Fruit fly (Drosophila melanogaster) whole organism, prepupa: Measurements from ENCODE around the gene CG9040.

Experiments used
- Blimp-1 ChIP-seq: fragments of 200-800 bp; sonication (Bioruptor generic); optimal IDR thresholded peaks from 3 replicates; lab custom pipeline; 2017; ENCODE audit warnings: missing biosample characterization, missing genetic modification characterization, mild to moderate bottlenecking, moderate library complexity, missing genetic modification reagents
- CG10631 ChIP-seq: fragments of 200-800 bp; sonication (Bioruptor generic); optimal IDR thresholded peaks from 2 replicates; lab custom pipeline; 2016; ENCODE audit warnings: missing biosample characterization, missing genetic modification characterization
- CG10669 ChIP-seq: fragments of 200-800 bp; sonication (Bioruptor generic); optimal IDR thresholded peaks from 3 replicates; lab custom pipeline; 2018; ENCODE audit warnings: missing biosample characterization, mild to moderate bottlenecking, missing genetic modification characterization, moderate library complexity
- CG11294 ChIP-seq: fragments of 200-800 bp; sonication (Bioruptor generic); IDR thresholded peaks from 2 replicates; pipeline ENCODE4 v1.3.6; 2022; ENCODE audit warnings: missing biosample characterization, missing genetic modification characterization
- CG11762 ChIP-seq: fragments of 200-800 bp; sonication (Bioruptor generic); optimal IDR thresholded peaks from 3 replicates; lab custom pipeline; 2016; ENCODE audit warnings: missing biosample characterization, missing genetic modification characterization; ENCODE audit not compliant: insufficient read depth
- CG15336 ChIP-seq: fragments of 200-800 bp; sonication (Bioruptor generic); IDR thresholded peaks from 2 replicates; pipeline ENCODE4 v1.3.6; 2022; ENCODE audit warnings: missing biosample characterization, missing genetic modification characterization
- CG3032 ChIP-seq: fragments of 200-800 bp; optimal IDR thresholded peaks from 2 replicates; lab custom pipeline; 2019; ENCODE audit warnings: missing biosample characterization, mild to moderate bottlenecking, missing genetic modification characterization, moderate library complexity
- CG32006 ChIP-seq: fragments of 200-800 bp; sonication (Bioruptor generic); optimal IDR thresholded peaks from 3 replicates; lab custom pipeline; 2017; ENCODE audit warnings: missing biosample characterization, mild to moderate bottlenecking, missing genetic modification characterization
- CG34406 ChIP-seq: fragments of 200-800 bp; sonication (Bioruptor generic); optimal IDR thresholded peaks from 3 replicates; lab custom pipeline; 2016; ENCODE audit warnings: missing biosample characterization, missing genetic modification characterization
- CG3919 ChIP-seq: fragments of 200-800 bp; sonication (Bioruptor generic); optimal IDR thresholded peaks from 3 replicates; lab custom pipeline; 2016; ENCODE audit warnings: missing biosample characterization, missing genetic modification characterization
- CG6163 ChIP-seq: fragments of 200-800 bp; sonication (Bioruptor generic); IDR thresholded peaks from 3 replicates; pipeline ENCODE4 v1.3.6; 2022; ENCODE audit warnings: missing biosample characterization, missing genetic modification characterization
- CG6792 ChIP-seq: fragments of 200-800 bp; sonication (Bioruptor generic); optimal IDR thresholded peaks from 3 replicates; lab custom pipeline; 2016; ENCODE audit warnings: missing biosample characterization, missing genetic modification characterization
- CG6808 ChIP-seq: fragments of 200-800 bp; sonication (Bioruptor generic); optimal IDR thresholded peaks from 3 replicates; lab custom pipeline; 2017; ENCODE audit warnings: missing biosample characterization, missing genetic modification characterization, mild to moderate bottlenecking, moderate library complexity, missing genetic modification reagents
- CG7368 ChIP-seq: fragments of 200-800 bp; sonication (Bioruptor generic); optimal IDR thresholded peaks from 3 replicates; lab custom pipeline; 2016; ENCODE audit warnings: missing biosample characterization, missing genetic modification characterization
- CG8319 ChIP-seq: fragments of 200-800 bp; sonication (Bioruptor generic); optimal IDR thresholded peaks from 3 replicates; lab custom pipeline; 2016; ENCODE audit warnings: missing biosample characterization, missing genetic modification characterization
- CG8632 ChIP-seq: fragments of 200-800 bp; sonication (Bioruptor generic); optimal IDR thresholded peaks from 3 replicates; lab custom pipeline; 2016; ENCODE audit warnings: missing biosample characterization, missing genetic modification characterization
- CG9139 ChIP-seq: fragments of 200-800 bp; sonication (Bioruptor generic); optimal IDR thresholded peaks from 3 replicates; lab custom pipeline; 2017; ENCODE audit warnings: missing biosample characterization, mild to moderate bottlenecking, missing genetic modification characterization
- Eip75B ChIP-seq: fragments of 200-800 bp; sonication (Bioruptor generic); optimal IDR thresholded peaks from 3 replicates; lab custom pipeline; 2016; ENCODE audit warnings: missing biosample characterization, missing genetic modification characterization
- Eip78C ChIP-seq: fragments of 200-800 bp; sonication (Bioruptor generic); peaks from one replicate; lab custom pipeline; 2016; ENCODE audit warnings: missing biosample characterization, missing genetic modification characterization
- Eip93F ChIP-seq: fragments of 200-800 bp; sonication (Bioruptor generic); optimal IDR thresholded peaks from 2 replicates; lab custom pipeline; 2016; ENCODE audit warnings: missing biosample characterization, mild to moderate bottlenecking, missing genetic modification characterization
- Ets96B ChIP-seq: fragments of 200-800 bp; optimal IDR thresholded peaks from 2 replicates; lab custom pipeline; 2019; ENCODE audit warnings: missing biosample characterization, mild to moderate bottlenecking, missing genetic modification characterization, moderate library complexity
- Gug ChIP-seq: fragments of 200-800 bp; sonication (Bioruptor generic); IDR thresholded peaks from 2 replicates; pipeline ENCODE4 v1.3.6; 2022; ENCODE audit warnings: missing biosample characterization, missing genetic modification characterization
- Hr38 ChIP-seq: sonication (Bioruptor generic); optimal IDR thresholded peaks from 2 replicates; lab custom pipeline; 2016; ENCODE audit warnings: missing biosample characterization, missing genetic modification characterization
- Hr39 ChIP-seq: fragments of 200-800 bp; sonication (Bioruptor generic); optimal IDR thresholded peaks from 2 replicates; lab custom pipeline; 2016; ENCODE audit warnings: missing biosample characterization, missing genetic modification characterization
- Hr4 ChIP-seq: fragments of 200-800 bp; sonication (Bioruptor generic); optimal IDR thresholded peaks from 3 replicates; lab custom pipeline; 2016; ENCODE audit warnings: missing biosample characterization, missing genetic modification characterization
- Lpt ChIP-seq: fragments of 200-800 bp; sonication (Bioruptor generic); optimal IDR thresholded peaks from 3 replicates; lab custom pipeline; 2016; ENCODE audit warnings: missing biosample characterization, missing genetic modification characterization
- Met ChIP-seq: fragments of 200-800 bp; sonication (Bioruptor generic); optimal IDR thresholded peaks from 3 replicates; lab custom pipeline; 2016; ENCODE audit warnings: missing biosample characterization, missing genetic modification characterization
- OdsH ChIP-seq: fragments of 200-800 bp; sonication (Bioruptor generic); optimal IDR thresholded peaks from 3 replicates; lab custom pipeline; 2016; ENCODE audit warnings: missing biosample characterization, missing genetic modification characterization
- Sox14 ChIP-seq: fragments of 200-800 bp; sonication (Bioruptor generic); optimal IDR thresholded peaks from 3 replicates; lab custom pipeline; 2016; ENCODE audit warnings: missing biosample characterization, missing genetic modification characterization
- Sox15 ChIP-seq: fragments of 200-800 bp; sonication (Bioruptor generic); optimal IDR thresholded peaks from 3 replicates; lab custom pipeline; 2016; ENCODE audit warnings: missing biosample characterization, missing genetic modification characterization
- achi ChIP-seq: fragments of 200-800 bp; sonication (Bioruptor generic); optimal IDR thresholded peaks from 3 replicates; lab custom pipeline; 2016; ENCODE audit warnings: missing biosample characterization, missing genetic modification characterization
- acj6 ChIP-seq: fragments of 200-800 bp; sonication (Bioruptor generic); optimal IDR thresholded peaks from 3 replicates; lab custom pipeline; 2016; ENCODE audit warnings: missing biosample characterization, missing genetic modification characterization
- cyc ChIP-seq: fragments of 200-800 bp; sonication (Bioruptor generic); optimal IDR thresholded peaks from 3 replicates; lab custom pipeline; 2016; ENCODE audit warnings: missing biosample characterization, missing genetic modification characterization
- dsx ChIP-seq: fragments of 200-800 bp; optimal IDR thresholded peaks from 3 replicates; lab custom pipeline; 2019; ENCODE audit warnings: missing biosample characterization, mild to moderate bottlenecking, missing genetic modification characterization, moderate library complexity; ENCODE audit not compliant: poor library complexity, severe bottlenecking
- eg ChIP-seq: fragments of 200-800 bp; sonication (Bioruptor generic); IDR thresholded peaks from 3 replicates; pipeline ENCODE4 v1.3.6; 2022; ENCODE audit warnings: missing biosample characterization, missing genetic modification characterization
- esn ChIP-seq: fragments of 200-800 bp; sonication (Bioruptor generic); optimal IDR thresholded peaks from 2 replicates; lab custom pipeline; 2016; ENCODE audit warnings: missing biosample characterization, mild to moderate bottlenecking, missing genetic modification characterization, moderate library complexity
- net ChIP-seq: fragments of 200-800 bp; sonication (Bioruptor generic); optimal IDR thresholded peaks from 3 replicates; lab custom pipeline; 2016; ENCODE audit warnings: missing biosample characterization, missing genetic modification characterization
- pdm3 ChIP-seq: fragments of 200-800 bp; sonication (Bioruptor generic); optimal IDR thresholded peaks from 3 replicates; lab custom pipeline; 2016; ENCODE audit warnings: missing biosample characterization, missing genetic modification characterization
- salr ChIP-seq, 2 experiments: fragments of 200-800 bp; sonication (Bioruptor generic); optimal IDR thresholded peaks; 3 replicates each; lab custom pipeline; 2016 to 2018; ENCODE audit warnings: missing biosample characterization in 2 of 2, missing genetic modification characterization in 2 of 2, mild to moderate bottlenecking in 1 of 2
- ss ChIP-seq, 2 experiments: fragments of 200-800 bp; sonication (Bioruptor generic); optimal IDR thresholded peaks; 2 replicates in 1 of 2; 3 replicates in 1 of 2; lab custom pipeline; 2017 to 2018; ENCODE audit warnings: mild to moderate bottlenecking in 2 of 2, missing biosample characterization in 2 of 2, missing genetic modification characterization in 2 of 2, moderate library complexity in 1 of 2
- topi ChIP-seq: fragments of 200-800 bp; sonication (Bioruptor generic); optimal IDR thresholded peaks from 3 replicates; lab custom pipeline; 2016; ENCODE audit warnings: missing biosample characterization, missing genetic modification characterization
- vri ChIP-seq: fragments of 200-800 bp; sonication (Bioruptor generic); optimal IDR thresholded peaks from 3 replicates; lab custom pipeline; 2016; ENCODE audit warnings: missing biosample characterization, mild to moderate bottlenecking, missing genetic modification characterization

The CG9040 gene

DNA sequence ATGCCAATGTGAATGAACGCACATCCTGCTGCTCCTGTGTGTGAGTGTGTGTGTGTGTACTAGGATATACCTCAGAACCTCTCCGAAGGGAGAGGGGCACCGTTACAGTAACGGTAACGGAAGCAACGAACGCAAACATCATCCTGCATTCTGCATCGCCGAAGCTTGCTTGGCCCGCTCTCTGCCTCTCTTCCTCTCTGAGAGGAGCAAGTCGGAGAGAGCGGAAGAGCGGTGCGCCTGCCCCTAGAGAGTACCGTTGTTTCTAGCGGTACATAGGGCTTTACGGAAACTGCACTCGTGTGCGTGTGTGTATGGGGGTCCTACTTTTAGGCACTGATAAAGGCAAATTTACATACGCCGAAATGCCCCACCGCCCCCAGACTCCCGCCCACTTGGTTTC lies 3.6 kb downstream of the CG9040 start:
- TF ChIP-seq Lpt (GFP tag; lab: Kevin White, UChicago) (no peak), CG11762 (no peak), Hr4 (no peak), CG8632 (no peak), CG8319 (GFP tag; lab: Kevin White, UChicago) (no peak), Sox14 (GFP tag; lab: Kevin White, UChicago) (no peak), OdsH (GFP tag; lab: Kevin White, UChicago) (no peak), Ets96B (tag; lab: Kevin White, UChicago) (no peak), Hr38 (GFP tag; lab: Kevin White, UChicago) (no peak), vri (GFP tag; lab: Kevin White, UChicago) (no peak), salr (GFP tag; optimal IDR thresholded peaks at IDR 0.05; lab: Kevin White, UChicago) (no peak)

DNA sequence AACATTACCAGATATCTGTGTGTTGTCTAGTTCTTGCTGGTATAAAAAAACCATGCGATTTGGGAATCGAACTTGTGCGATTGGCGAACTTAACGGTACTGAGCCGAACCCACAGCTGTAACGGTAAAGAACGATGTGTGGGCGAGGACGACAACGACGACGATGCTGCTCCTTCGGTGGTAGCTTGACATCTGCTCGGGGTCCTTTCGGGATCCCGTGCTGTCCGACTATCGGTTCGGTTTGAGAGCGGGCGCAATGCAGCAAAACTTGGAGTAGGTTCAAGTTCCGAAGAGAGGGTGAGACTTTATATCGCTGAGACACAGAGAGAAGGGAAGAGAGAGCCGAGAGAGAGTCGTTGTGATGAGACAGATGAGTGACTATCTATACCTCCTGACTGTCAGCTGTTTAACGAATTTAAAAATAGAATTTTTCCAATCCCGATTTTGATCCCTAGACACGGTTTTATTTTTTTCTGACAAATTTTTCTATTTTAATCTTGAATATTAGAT lies 5.6 kb downstream of the CG9040 start, which contains the start of gene CG17364:
CG17364 (minus strand) TSS at position 168 of the 509 bp plus-strand sequence.
- TF ChIP-seq dsx (GFP tag; lab: Kevin White, UChicago) (no peak), eg (GFP tag; lab: Robert Waterston, UW) (0 out of 3 replicates have a peak, but pooled peaks have one; percentile 5), Eip93F (GFP tag; lab: Kevin White, UChicago) (no peak), CG11762 (no peak)

DNA sequence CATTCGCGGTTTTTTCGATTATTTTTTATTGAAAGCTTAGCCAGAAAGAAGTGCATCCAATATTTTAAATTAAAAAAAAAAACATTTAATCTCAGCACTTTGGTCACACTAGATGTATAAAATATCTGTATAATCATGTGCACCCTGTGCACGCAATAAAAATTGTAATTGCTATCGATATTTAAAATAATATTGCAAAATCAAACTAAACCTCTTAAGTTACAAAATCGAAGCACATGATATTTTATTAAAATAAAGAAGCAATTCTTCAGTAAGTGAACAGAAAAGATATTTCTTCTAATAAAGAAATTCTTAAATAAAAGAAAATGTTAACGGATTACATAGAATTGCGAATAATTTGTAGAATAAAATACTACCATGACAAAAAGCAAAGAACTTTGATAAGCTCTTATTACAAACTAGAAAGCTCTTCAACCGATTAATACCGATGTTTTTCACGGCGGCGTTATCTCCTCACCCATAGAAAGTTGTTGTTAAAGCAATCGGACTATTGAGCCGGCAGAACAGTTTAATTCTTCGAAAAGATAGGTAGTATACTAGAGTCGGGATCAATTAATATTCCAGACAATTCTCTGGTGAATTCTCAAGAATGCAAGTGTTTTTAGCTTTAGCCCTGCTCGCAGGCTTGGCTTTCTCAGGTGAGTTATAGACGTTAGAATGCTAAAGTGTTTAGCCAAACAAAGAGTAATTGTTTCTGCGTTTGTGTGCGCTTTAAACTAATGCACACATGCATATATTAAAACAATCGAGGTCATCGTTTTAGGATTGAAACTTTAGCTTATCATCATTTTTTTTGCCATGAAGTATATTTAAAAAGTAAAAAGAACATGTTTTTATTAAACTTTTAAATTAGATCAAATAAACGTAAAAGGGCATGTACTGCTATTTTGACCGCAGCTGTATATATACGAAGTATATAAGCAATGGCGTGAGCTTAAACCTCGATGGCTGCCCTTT lies 6.4 kb downstream of the CG9040 start, which contains the start of gene CtsK1:
CtsK1 (plus strand) TSS at position 490 of the 978 bp plus-strand sequence.
- peak; percentile 50 for TF ChIP-seq OdsH (GFP tag; lab: Kevin White, UChicago)
- peak; percentile 91 for TF ChIP-seq eg (GFP tag; lab: Robert Waterston, UW)
- peak; percentile 52 for TF ChIP-seq CG3919
- peak; percentile 44 for TF ChIP-seq CG8632
- peak; percentile 78 for TF ChIP-seq CG6163
- no peak for TF ChIP-seq vri (GFP tag; lab: Kevin White, UChicago)
- peak; percentile 56 for TF ChIP-seq net (GFP tag; lab: Kevin White, UChicago)
- peak; percentile 71 for TF ChIP-seq esn (GFP tag; lab: Kevin White, UChicago)
- peak; percentile 60 for TF ChIP-seq Eip75B (GFP tag; lab: Kevin White, UChicago)
- TF ChIP-seq CG10669 (GFP tag; lab: Kevin White, UChicago), result peak; percentile 43
- no peak for TF ChIP-seq Blimp-1 (GFP tag; lab: Kevin White, UChicago)
- peak; percentile 44 for TF ChIP-seq Ets96B (tag; lab: Kevin White, UChicago)
- peak; percentile 70 for TF ChIP-seq Eip78C (GFP tag; lab: Kevin White, UChicago)
- peak; percentile 68 for TF ChIP-seq Gug (GFP tag; lab: Robert Waterston, UW)
- no peak for TF ChIP-seq CG11762
- TF ChIP-seq CG34406 (GFP tag; lab: Kevin White, UChicago), result peak; percentile 32
- TF ChIP-seq acj6 (GFP tag; lab: Kevin White, UChicago), result peak; percentile 68
- TF ChIP-seq CG10631 (GFP tag; lab: Kevin White, UChicago), result peak; percentile 46
- TF ChIP-seq cyc, result peak; percentile 6
- peak in 1 of 2 experiments; percentile 20 for TF ChIP-seq ss (GFP tag; optimal IDR thresholded peaks at IDR 0.05; lab: Kevin White, UChicago)
- TF ChIP-seq CG3032 (tag; lab: Kevin White, UChicago), result peak; percentile 65
- TF ChIP-seq Eip93F (GFP tag; lab: Kevin White, UChicago), result no peak
- TF ChIP-seq Hr4, result peak; percentile 58
- TF ChIP-seq CG6808 (GFP tag; lab: Kevin White, UChicago), result peak; percentile 46
- no peak for TF ChIP-seq Sox15 (GFP tag; lab: Kevin White, UChicago)
- TF ChIP-seq Met (GFP tag; lab: Kevin White, UChicago), result peak; percentile 66
- peak; percentile 70 for TF ChIP-seq CG11294 (GFP tag; lab: Robert Waterston, UW)
- peak; percentile 50 for TF ChIP-seq Hr39 (GFP tag; lab: Kevin White, UChicago)
- TF ChIP-seq pdm3 (GFP tag; lab: Kevin White, UChicago), result peak; percentile 61
- TF ChIP-seq Hr38 (GFP tag; lab: Kevin White, UChicago), result no peak
- peak; percentile 18 for TF ChIP-seq dsx (GFP tag; lab: Kevin White, UChicago)
- no peak for TF ChIP-seq CG7368 (GFP tag; lab: Kevin White, UChicago)
- TF ChIP-seq CG32006 (GFP tag; lab: Kevin White, UChicago), result peak; percentile 56
- peak; percentile 88 for TF ChIP-seq CG15336 (GFP tag; lab: Robert Waterston, UW)
- peak; percentile 64 for TF ChIP-seq achi (GFP tag; lab: Kevin White, UChicago)
- TF ChIP-seq CG6792 (GFP tag; lab: Kevin White, UChicago), result peak; percentile 38
- TF ChIP-seq CG9139 (GFP tag; lab: Kevin White, UChicago), result no peak
- peak; percentile 31 for TF ChIP-seq topi (GFP tag; lab: Kevin White, UChicago)
- peak; percentile 49 for TF ChIP-seq Sox14 (GFP tag; lab: Kevin White, UChicago)
